Fruit fly (Drosophila melanogaster) whole organism, prepupa: ENCODE measurements around the gene CG3225.

Source experiments
- Blimp-1 ChIP-seq: fragments of 200-800 bp; sonication (Bioruptor generic); optimal IDR thresholded peaks from 3 replicates; lab custom pipeline; 2017; ENCODE audit warnings: missing biosample characterization, missing genetic modification characterization, mild to moderate bottlenecking, moderate library complexity, missing genetic modification reagents
- CG10631 ChIP-seq: fragments of 200-800 bp; sonication (Bioruptor generic); optimal IDR thresholded peaks from 2 replicates; lab custom pipeline; 2016; ENCODE audit warnings: missing biosample characterization, missing genetic modification characterization
- CG11294 ChIP-seq: fragments of 200-800 bp; sonication (Bioruptor generic); IDR thresholded peaks from 2 replicates; pipeline ENCODE4 v1.3.6; 2022; ENCODE audit warnings: missing biosample characterization, missing genetic modification characterization
- CG11902 ChIP-seq: fragments of 200-800 bp; sonication (Bioruptor generic); optimal IDR thresholded peaks from 3 replicates; lab custom pipeline; 2016; ENCODE audit warnings: missing biosample characterization, missing genetic modification characterization
- CG15336 ChIP-seq: fragments of 200-800 bp; sonication (Bioruptor generic); IDR thresholded peaks from 2 replicates; pipeline ENCODE4 v1.3.6; 2022; ENCODE audit warnings: missing biosample characterization, missing genetic modification characterization
- CG1621 ChIP-seq: fragments of 200-800 bp; sonication (Bioruptor generic); optimal IDR thresholded peaks from 3 replicates; lab custom pipeline; 2018; ENCODE audit warnings: missing biosample characterization, mild to moderate bottlenecking, missing genetic modification characterization
- CG3032 ChIP-seq: fragments of 200-800 bp; optimal IDR thresholded peaks from 2 replicates; lab custom pipeline; 2019; ENCODE audit warnings: missing biosample characterization, mild to moderate bottlenecking, missing genetic modification characterization, moderate library complexity
- CG31627 ChIP-seq: fragments of 200-800 bp; sonication (Bioruptor generic); optimal IDR thresholded peaks from 3 replicates; lab custom pipeline; 2016; ENCODE audit warnings: missing biosample characterization, missing genetic modification characterization
- CG32006 ChIP-seq: fragments of 200-800 bp; sonication (Bioruptor generic); optimal IDR thresholded peaks from 3 replicates; lab custom pipeline; 2017; ENCODE audit warnings: missing biosample characterization, mild to moderate bottlenecking, missing genetic modification characterization
- CG3919 ChIP-seq: fragments of 200-800 bp; sonication (Bioruptor generic); optimal IDR thresholded peaks from 3 replicates; lab custom pipeline; 2016; ENCODE audit warnings: missing biosample characterization, missing genetic modification characterization
- CG4318 ChIP-seq: fragments of 200-800 bp; sonication (Bioruptor generic); optimal IDR thresholded peaks from 3 replicates; lab custom pipeline; 2017; ENCODE audit warnings: missing biosample characterization, mild to moderate bottlenecking, missing genetic modification characterization
- CG6163 ChIP-seq: fragments of 200-800 bp; sonication (Bioruptor generic); IDR thresholded peaks from 3 replicates; pipeline ENCODE4 v1.3.6; 2022; ENCODE audit warnings: missing biosample characterization, missing genetic modification characterization
- CG6792 ChIP-seq: fragments of 200-800 bp; sonication (Bioruptor generic); optimal IDR thresholded peaks from 3 replicates; lab custom pipeline; 2016; ENCODE audit warnings: missing biosample characterization, missing genetic modification characterization
- CG6808 ChIP-seq: fragments of 200-800 bp; sonication (Bioruptor generic); optimal IDR thresholded peaks from 3 replicates; lab custom pipeline; 2017; ENCODE audit warnings: missing biosample characterization, missing genetic modification characterization, mild to moderate bottlenecking, moderate library complexity, missing genetic modification reagents
- CG6854 ChIP-seq: fragments of 200-800 bp; sonication (Bioruptor generic); optimal IDR thresholded peaks from 2 replicates; lab custom pipeline; 2017; ENCODE audit warnings: missing biosample characterization, mild to moderate bottlenecking, missing genetic modification characterization
- CG7368 ChIP-seq: fragments of 200-800 bp; sonication (Bioruptor generic); optimal IDR thresholded peaks from 3 replicates; lab custom pipeline; 2016; ENCODE audit warnings: missing biosample characterization, missing genetic modification characterization
- CG8119 ChIP-seq: fragments of 200-800 bp; sonication (Bioruptor generic); IDR thresholded peaks from 3 replicates; pipeline ENCODE4 v1.3.6; 2022; ENCODE audit warnings: missing biosample characterization, missing genetic modification characterization
- CG8319 ChIP-seq: fragments of 200-800 bp; sonication (Bioruptor generic); optimal IDR thresholded peaks from 3 replicates; lab custom pipeline; 2016; ENCODE audit warnings: missing biosample characterization, missing genetic modification characterization
- CG9139 ChIP-seq: fragments of 200-800 bp; sonication (Bioruptor generic); optimal IDR thresholded peaks from 3 replicates; lab custom pipeline; 2017; ENCODE audit warnings: missing biosample characterization, mild to moderate bottlenecking, missing genetic modification characterization
- Eip75B ChIP-seq: fragments of 200-800 bp; sonication (Bioruptor generic); optimal IDR thresholded peaks from 3 replicates; lab custom pipeline; 2016; ENCODE audit warnings: missing biosample characterization, missing genetic modification characterization
- Eip78C ChIP-seq: fragments of 200-800 bp; sonication (Bioruptor generic); peaks from one replicate; lab custom pipeline; 2016; ENCODE audit warnings: missing biosample characterization, missing genetic modification characterization
- Eip93F ChIP-seq: fragments of 200-800 bp; sonication (Bioruptor generic); optimal IDR thresholded peaks from 2 replicates; lab custom pipeline; 2016; ENCODE audit warnings: missing biosample characterization, mild to moderate bottlenecking, missing genetic modification characterization
- Ets21C ChIP-seq: fragments of 200-800 bp; sonication (Bioruptor generic); optimal IDR thresholded peaks from 3 replicates; lab custom pipeline; 2016; ENCODE audit warnings: missing biosample characterization, missing genetic modification characterization
- Ets96B ChIP-seq: fragments of 200-800 bp; optimal IDR thresholded peaks from 2 replicates; lab custom pipeline; 2019; ENCODE audit warnings: missing biosample characterization, mild to moderate bottlenecking, missing genetic modification characterization, moderate library complexity
- Gug ChIP-seq: fragments of 200-800 bp; sonication (Bioruptor generic); IDR thresholded peaks from 2 replicates; pipeline ENCODE4 v1.3.6; 2022; ENCODE audit warnings: missing biosample characterization, missing genetic modification characterization
- Hr38 ChIP-seq: sonication (Bioruptor generic); optimal IDR thresholded peaks from 2 replicates; lab custom pipeline; 2016; ENCODE audit warnings: missing biosample characterization, missing genetic modification characterization
- Hr39 ChIP-seq: fragments of 200-800 bp; sonication (Bioruptor generic); optimal IDR thresholded peaks from 2 replicates; lab custom pipeline; 2016; ENCODE audit warnings: missing biosample characterization, missing genetic modification characterization
- Hr4 ChIP-seq: fragments of 200-800 bp; sonication (Bioruptor generic); optimal IDR thresholded peaks from 3 replicates; lab custom pipeline; 2016; ENCODE audit warnings: missing biosample characterization, missing genetic modification characterization
- Met ChIP-seq: fragments of 200-800 bp; sonication (Bioruptor generic); optimal IDR thresholded peaks from 3 replicates; lab custom pipeline; 2016; ENCODE audit warnings: missing biosample characterization, missing genetic modification characterization
- OdsH ChIP-seq: fragments of 200-800 bp; sonication (Bioruptor generic); optimal IDR thresholded peaks from 3 replicates; lab custom pipeline; 2016; ENCODE audit warnings: missing biosample characterization, missing genetic modification characterization
- Smox ChIP-seq: fragments of 200-800 bp; sonication (Bioruptor generic); optimal IDR thresholded peaks from 3 replicates; lab custom pipeline; 2016; ENCODE audit warnings: missing biosample characterization, missing genetic modification characterization
- Sox102F ChIP-seq: fragments of 200-800 bp; sonication (Bioruptor generic); optimal IDR thresholded peaks from 2 replicates; lab custom pipeline; 2016; ENCODE audit warnings: missing biosample characterization, mild to moderate bottlenecking, missing genetic modification characterization
- Sox15 ChIP-seq: fragments of 200-800 bp; sonication (Bioruptor generic); optimal IDR thresholded peaks from 3 replicates; lab custom pipeline; 2016; ENCODE audit warnings: missing biosample characterization, missing genetic modification characterization
- cyc ChIP-seq: fragments of 200-800 bp; sonication (Bioruptor generic); optimal IDR thresholded peaks from 3 replicates; lab custom pipeline; 2016; ENCODE audit warnings: missing biosample characterization, missing genetic modification characterization
- dsx ChIP-seq: fragments of 200-800 bp; optimal IDR thresholded peaks from 3 replicates; lab custom pipeline; 2019; ENCODE audit warnings: missing biosample characterization, mild to moderate bottlenecking, missing genetic modification characterization, moderate library complexity; ENCODE audit not compliant: poor library complexity, severe bottlenecking
- eg ChIP-seq: fragments of 200-800 bp; sonication (Bioruptor generic); IDR thresholded peaks from 3 replicates; pipeline ENCODE4 v1.3.6; 2022; ENCODE audit warnings: missing biosample characterization, missing genetic modification characterization
- esn ChIP-seq: fragments of 200-800 bp; sonication (Bioruptor generic); optimal IDR thresholded peaks from 2 replicates; lab custom pipeline; 2016; ENCODE audit warnings: missing biosample characterization, mild to moderate bottlenecking, missing genetic modification characterization, moderate library complexity
- fd85E ChIP-seq: fragments of 200-800 bp; sonication (Bioruptor generic); optimal IDR thresholded peaks from 3 replicates; lab custom pipeline; 2016; ENCODE audit warnings: missing biosample characterization, missing genetic modification characterization
- fkh ChIP-seq: fragments of 200-800 bp; sonication (Bioruptor generic); optimal IDR thresholded peaks from 3 replicates; lab custom pipeline; 2017; ENCODE audit warnings: missing biosample characterization, mild to moderate bottlenecking, missing genetic modification characterization, moderate library complexity
- lz ChIP-seq: fragments of 200-800 bp; sonication (Bioruptor generic); optimal IDR thresholded peaks from 3 replicates; lab custom pipeline; 2016; ENCODE audit warnings: missing biosample characterization, missing genetic modification characterization
- pdm3 ChIP-seq: fragments of 200-800 bp; sonication (Bioruptor generic); optimal IDR thresholded peaks from 3 replicates; lab custom pipeline; 2016; ENCODE audit warnings: missing biosample characterization, missing genetic modification characterization
- salr ChIP-seq, 2 experiments: fragments of 200-800 bp; sonication (Bioruptor generic); optimal IDR thresholded peaks; 3 replicates each; lab custom pipeline; 2016 to 2018; ENCODE audit warnings: missing biosample characterization in 2 of 2, missing genetic modification characterization in 2 of 2, mild to moderate bottlenecking in 1 of 2
- spab ChIP-seq: fragments of 200-800 bp; sonication (Bioruptor generic); optimal IDR thresholded peaks from 2 replicates; lab custom pipeline; 2017; ENCODE audit warnings: missing biosample characterization, mild to moderate bottlenecking, missing genetic modification characterization, missing genetic modification reagents
- ss ChIP-seq, 2 experiments: fragments of 200-800 bp; sonication (Bioruptor generic); optimal IDR thresholded peaks; 2 replicates in 1 of 2; 3 replicates in 1 of 2; lab custom pipeline; 2017 to 2018; ENCODE audit warnings: mild to moderate bottlenecking in 2 of 2, missing biosample characterization in 2 of 2, missing genetic modification characterization in 2 of 2, moderate library complexity in 1 of 2
- svp ChIP-seq: fragments of 200-800 bp; sonication (Bioruptor generic); peaks from one replicate; lab custom pipeline; 2016; ENCODE audit warnings: missing biosample characterization, missing genetic modification characterization
- topi ChIP-seq: fragments of 200-800 bp; sonication (Bioruptor generic); optimal IDR thresholded peaks from 3 replicates; lab custom pipeline; 2016; ENCODE audit warnings: missing biosample characterization, missing genetic modification characterization
- vri ChIP-seq: fragments of 200-800 bp; sonication (Bioruptor generic); optimal IDR thresholded peaks from 3 replicates; lab custom pipeline; 2016; ENCODE audit warnings: missing biosample characterization, mild to moderate bottlenecking, missing genetic modification characterization

Gene CG3225

DNA sequence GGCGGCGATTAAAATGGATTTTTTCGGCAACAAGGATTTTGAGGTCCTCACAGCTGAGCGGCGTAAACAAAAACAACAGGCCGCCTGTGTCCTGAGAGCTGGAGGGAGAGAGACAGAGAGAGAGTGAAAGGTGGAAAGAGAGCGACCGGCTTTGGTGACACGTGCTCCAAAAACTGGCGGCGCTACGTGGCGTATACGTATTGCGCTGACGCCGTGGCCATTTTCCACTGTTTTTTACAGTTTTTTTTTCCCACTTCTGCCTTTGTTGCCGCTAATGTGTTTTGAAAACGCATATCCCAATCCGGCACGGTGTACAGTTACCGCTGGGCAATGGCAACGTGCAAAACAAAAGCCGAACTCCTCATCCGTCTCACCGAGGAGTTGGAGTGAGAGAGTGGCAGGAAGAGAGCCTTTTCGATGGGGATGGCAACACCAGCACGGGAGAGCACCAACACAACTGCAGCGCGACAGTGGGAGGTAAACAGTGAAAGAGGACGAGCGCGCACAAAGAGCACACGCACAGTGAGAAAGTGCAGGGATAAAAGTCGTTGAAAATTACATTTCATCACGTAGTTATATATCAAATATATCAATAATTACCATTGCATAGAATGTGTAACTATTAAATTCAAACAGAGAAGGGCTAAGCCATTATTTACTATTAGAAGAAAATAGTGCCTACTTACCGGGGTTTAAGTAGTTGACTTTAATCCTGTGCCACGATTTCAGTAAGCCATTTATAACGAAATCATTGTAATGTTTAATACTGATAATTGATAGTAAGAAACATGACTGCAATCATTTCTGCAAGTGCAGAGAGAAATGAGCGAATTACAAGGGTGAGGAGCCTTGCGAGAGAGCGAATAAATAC lies 2.6 kb upstream of the CG3225 start (continued):
- TF ChIP-seq CG1621 (tag; lab: Kevin White, UChicago) (peak; percentile 58), CG8119 (GFP tag; lab: Robert Waterston, UW) (peak; percentile 42; the same call in 2 of the 3 replicates), CG6792 (GFP tag; lab: Kevin White, UChicago) (peak; percentile 79), CG4318 (peak; percentile 48), Eip78C (GFP tag; lab: Kevin White, UChicago) (no peak), Hr39 (GFP tag; lab: Kevin White, UChicago) (peak; percentile 78), CG11294 (peak; percentile 17; the same call in 1 of the 2 replicates), CG31627 (GFP tag; lab: Kevin White, UChicago) (peak; percentile 81), CG32006 (GFP tag; lab: Kevin White, UChicago) (peak; percentile 82), cyc (GFP tag; lab: Kevin White, UChicago) (peak; percentile 71), svp (GFP tag; lab: Kevin White, UChicago) (no peak), Hr4 (GFP tag; lab: Kevin White, UChicago) (peak; percentile 71), pdm3 (GFP tag; lab: Kevin White, UChicago) (peak; percentile 72), Gug (GFP tag; lab: Robert Waterston, UW) (peak; percentile 49), Eip75B (GFP tag; lab: Kevin White, UChicago) (peak; percentile 85), lz (GFP tag; lab: Kevin White, UChicago) (peak; percentile 77), Hr38 (GFP tag; lab: Kevin White, UChicago) (no peak), CG6854 (peak; percentile 1), CG10631 (GFP tag; lab: Kevin White, UChicago) (peak; percentile 88), spab (GFP tag; lab: Kevin White, UChicago) (no peak), Blimp-1 (peak; percentile 49), Met (GFP tag; lab: Kevin White, UChicago) (peak; percentile 81), topi (peak; percentile 73), CG11902 (GFP tag; lab: Kevin White, UChicago) (peak; percentile 72), CG9139 (peak; percentile 30), CG3919 (peak; percentile 75), dsx (GFP tag; lab: Kevin White, UChicago) (peak; percentile 76), Smox (GFP tag; lab: Kevin White, UChicago) (peak; percentile 79), vri (GFP tag; lab: Kevin White, UChicago) (peak; percentile 67), ss (GFP tag; optimal IDR thresholded peaks at IDR 0.05; lab: Kevin White, UChicago) (no peak), CG6163 (GFP tag; lab: Robert Waterston, UW) (peak; percentile 50), Sox102F (GFP tag; lab: Kevin White, UChicago) (peak; percentile 75), CG8319 (GFP tag; lab: Kevin White, UChicago) (peak; percentile 19), Ets21C (GFP tag; lab: Kevin White, UChicago) (peak; percentile 65), Ets96B (peak; percentile 75), CG15336 (peak; percentile 34), salr (GFP tag; optimal IDR thresholded peaks at IDR 0.05; lab: Kevin White, UChicago) (peak; percentile 63 to 88), CG3032 (tag; lab: Kevin White, UChicago) (peak; percentile 78)

dm6 chr2L:4819995-4820394 lies 1.9 kb upstream of the CG3225 start:
- TF ChIP-seq CG11902 (GFP tag; lab: Kevin White, UChicago), result no peak
- no peak for TF ChIP-seq CG6808 (GFP tag; lab: Kevin White, UChicago)
- TF ChIP-seq esn (GFP tag; lab: Kevin White, UChicago), result no peak
- peak; percentile 40 for TF ChIP-seq CG10631 (GFP tag; lab: Kevin White, UChicago)
- TF ChIP-seq CG7368 (GFP tag; lab: Kevin White, UChicago), result no peak
- no peak for TF ChIP-seq Gug (GFP tag; lab: Robert Waterston, UW)
- peak; percentile 59 for TF ChIP-seq eg
- TF ChIP-seq CG3032 (tag; lab: Kevin White, UChicago), result no peak
- TF ChIP-seq CG6792 (GFP tag; lab: Kevin White, UChicago), result no peak
- TF ChIP-seq Eip93F (GFP tag; lab: Kevin White, UChicago), result no peak
- no peak for TF ChIP-seq Ets21C (GFP tag; lab: Kevin White, UChicago)
- no peak for TF ChIP-seq CG8319 (GFP tag; lab: Kevin White, UChicago)
- no peak for TF ChIP-seq cyc (GFP tag; lab: Kevin White, UChicago)
- TF ChIP-seq fkh (GFP tag; lab: Kevin White, UChicago), result no peak
- TF ChIP-seq CG6854, result no peak
- TF ChIP-seq Blimp-1, result no peak
- TF ChIP-seq spab (GFP tag; lab: Kevin White, UChicago), result no peak
- TF ChIP-seq fd85E, result no peak
- TF ChIP-seq lz (GFP tag; lab: Kevin White, UChicago), result no peak
- TF ChIP-seq ss (GFP tag; optimal IDR thresholded peaks at IDR 0.05; lab: Kevin White, UChicago), result no peak
- peak; percentile 35 for TF ChIP-seq OdsH
- no peak for TF ChIP-seq pdm3 (GFP tag; lab: Kevin White, UChicago)
- no peak for TF ChIP-seq dsx (GFP tag; lab: Kevin White, UChicago)
- TF ChIP-seq CG6163 (GFP tag; lab: Robert Waterston, UW), result peak; percentile 53; the same call in 2 of the 3 replicates
- TF ChIP-seq Sox15, result no peak
